Fruit fly (Drosophila melanogaster): Measurements from ENCODE around the gene CG11360.

CG11360 gene

DNA sequence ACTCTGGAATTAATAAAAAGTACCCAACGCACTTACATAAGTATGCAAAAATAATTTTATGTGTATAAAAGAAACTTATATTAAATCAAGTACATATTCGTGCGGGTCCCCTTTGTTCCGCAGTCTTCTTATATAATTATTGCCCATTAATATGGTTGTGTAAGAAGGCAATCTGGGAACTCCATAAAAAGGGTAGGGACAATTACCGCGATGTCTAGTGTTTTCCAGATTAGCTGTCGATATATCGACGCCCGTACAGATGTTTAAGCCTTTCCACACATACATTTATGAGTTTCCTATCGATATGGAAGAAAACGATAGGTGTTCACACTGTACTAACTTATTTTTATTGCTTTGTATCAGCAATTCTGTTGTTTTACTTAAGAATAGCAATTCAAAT lies 25.7 kb downstream of the CG11360 start (continued):
- TF ChIP-seq CG8281 (tag; optimal IDR thresholded peaks at IDR 0.05) (no peak), Bdp1 (GFP tag; optimal IDR thresholded peaks at IDR 0.05) (no peak), wek (GFP tag; optimal IDR thresholded peaks at IDR 0.05) (no peak), Trl (optimal IDR thresholded peaks at IDR 0.05) (no peak), Trl (GFP tag; optimal IDR thresholded peaks at IDR 0.05) (peak; percentile 35), CG31224 (GFP tag; IDR thresholded peaks at IDR 0.05) (no peak), CG6254 (GFP tag; optimal IDR thresholded peaks at IDR 0.05) (no peak), sens-2 (GFP tag; IDR thresholded peaks at IDR 0.05) (no peak), CG6813 (GFP tag; optimal IDR thresholded peaks at IDR 0.05) (no peak), cad (GFP tag; optimal IDR thresholded peaks at IDR 0.05) (peak; percentile 4), CG6765 (GFP tag; optimal IDR thresholded peaks at IDR 0.05) (no peak), p53 (GFP tag; optimal IDR thresholded peaks at IDR 0.05) (no peak), CG11456 (GFP tag; IDR thresholded peaks at IDR 0.05) (no peak), sima (GFP tag; optimal IDR thresholded peaks at IDR 0.05) (no peak), Chrac-16 (GFP tag; optimal IDR thresholded peaks at IDR 0.05) (peak; percentile 11), GATAe (GFP tag; conservative IDR thresholded peaks at IDR 0.05) (no peak; the same call in 1 of the 2 replicates), CG17802 (tag; optimal IDR thresholded peaks at IDR 0.05) (peak; percentile 100), onecut (GFP tag; IDR thresholded peaks at IDR 0.05) (peak; percentile 17; the same call in 1 of the 2 replicates), Poxn (GFP tag; IDR thresholded peaks at IDR 0.05) (no peak), Nf-YA (GFP tag; IDR thresholded peaks at IDR 0.05) (no peak), Sox100B (GFP tag; optimal IDR thresholded peaks at IDR 0.05) (no peak), CG9727 (GFP tag; optimal IDR thresholded peaks at IDR 0.05) (no peak), CG10321 (GFP tag; IDR thresholded peaks at IDR 0.05) (no peak), al (GFP tag; IDR thresholded peaks at IDR 0.05) (no peak), zfh2 (GFP tag; optimal IDR thresholded peaks at IDR 0.05) (peak; percentile 37), CG7963 (GFP tag; IDR thresholded peaks at IDR 0.05; ENCODE audit: partially characterized antibody) (no peak; the same call in 2 of the 3 replicates), Fer3 (tag; optimal IDR thresholded peaks at IDR 0.05) (peak; percentile 29), Mes4 (GFP tag; optimal IDR thresholded peaks at IDR 0.05) (no peak), Dll (GFP tag; IDR thresholded peaks at IDR 0.05; ENCODE audit: partially characterized antibody) (peak; percentile 92), cas (GFP tag; IDR thresholded peaks at IDR 0.05) (no peak), CG6175 (GFP tag; IDR thresholded peaks at IDR 0.05) (no peak), CG15011 (GFP tag; optimal IDR thresholded peaks at IDR 0.05) (no peak), CG5953 (GFP tag; IDR thresholded peaks at IDR 0.05) (no peak), CG3281 (GFP tag; optimal IDR thresholded peaks at IDR 0.05) (peak; percentile 26), gcm2 (GFP tag; optimal IDR thresholded peaks at IDR 0.05) (no peak), CG5245 (GFP tag; optimal IDR thresholded peaks at IDR 0.05) (no peak), Tbp (GFP tag; optimal IDR thresholded peaks at IDR 0.05) (no peak), CG1529 (GFP tag; optimal IDR thresholded peaks at IDR 0.05) (no peak), CG8765 (GFP tag; IDR thresholded peaks at IDR 0.05) (no peak), Spps (tag; optimal IDR thresholded peaks at IDR 0.05) (no peak), sc (optimal IDR thresholded peaks at IDR 0.05) (no peak), sc (GFP tag; optimal IDR thresholded peaks at IDR 0.05) (peak; percentile 0), Oaz (GFP tag; IDR thresholded peaks at IDR 0.05) (no peak), CG8944 (GFP tag; optimal IDR thresholded peaks at IDR 0.05) (peak; percentile 40), amos (GFP tag; IDR thresholded peaks at IDR 0.05; ENCODE audit: partially characterized antibody) (peak; percentile 98; the same call in 1 of the 2 replicates), CG33557 (GFP tag; optimal IDR thresholded peaks at IDR 0.05) (no peak), CG3726 (GFP tag; IDR thresholded peaks at IDR 0.05) (no peak), ro (GFP tag; IDR thresholded peaks at IDR 0.05) (no peak), CG10431 (GFP tag; optimal IDR thresholded peaks at IDR 0.05) (no peak), CG2120 (GFP tag; optimal IDR thresholded peaks at IDR 0.05) (peak; percentile 64), tap (tag; optimal IDR thresholded peaks at IDR 0.05) (peak; percentile 14), NfI (GFP tag; optimal IDR thresholded peaks at IDR 0.05) (no peak), Ssrp (tag; optimal IDR thresholded peaks at IDR 0.05) (no peak)
